Fruit fly (Drosophila melanogaster) whole organism, embryonic: Measurements from ENCODE around the gene GNBP2.

Experiments used
- Aef1 ChIP-seq: fragments of 200-800 bp; sonication (Bioruptor generic); IDR thresholded peaks from 3 replicates; pipeline ENCODE4 v1.3.6; 2022; ENCODE audit warnings: missing biosample characterization, missing genetic modification characterization
- B-H2 ChIP-seq: fragments of 200-800 bp; sonication (Bioruptor generic); optimal IDR thresholded peaks from 2 replicates; lab custom pipeline; 2018; ENCODE audit warnings: missing biosample characterization, mild to moderate bottlenecking, missing genetic modification characterization
- CG10366 ChIP-seq: fragments of 200-800 bp; sonication (Bioruptor generic); IDR thresholded peaks from 2 replicates; pipeline ENCODE4 v1.3.6; 2022; ENCODE audit warnings: missing biosample characterization, missing genetic modification characterization
- CG10431 ChIP-seq: fragments of 200-800 bp; sonication (Bioruptor generic); optimal IDR thresholded peaks from 3 replicates; lab custom pipeline; 2018; ENCODE audit warnings: missing biosample characterization, mild to moderate bottlenecking, missing genetic modification characterization
- CG10543 ChIP-seq: fragments of 200-800 bp; sonication (Bioruptor generic); optimal IDR thresholded peaks from 3 replicates; lab custom pipeline; 2017; ENCODE audit warnings: missing biosample characterization, mild to moderate bottlenecking, missing genetic modification characterization, moderate library complexity
- CG14441 ChIP-seq: fragments of 200-800 bp; sonication (Bioruptor generic); IDR thresholded peaks from 2 replicates; pipeline ENCODE4 v1.3.6; 2022; ENCODE audit warnings: missing biosample characterization, missing genetic modification characterization
- CG14667 ChIP-seq: fragments of 200-800 bp; sonication (Bioruptor generic); IDR thresholded peaks from 2 replicates; pipeline ENCODE4 v1.3.6; 2022; ENCODE audit warnings: missing biosample characterization, missing genetic modification characterization
- CG15514 ChIP-seq: fragments of 200-800 bp; sonication (Bioruptor generic); optimal IDR thresholded peaks from 3 replicates; lab custom pipeline; 2017; ENCODE audit warnings: missing biosample characterization, missing genetic modification characterization, mild to moderate bottlenecking, moderate library complexity, missing genetic modification reagents
- CG31441 ChIP-seq: fragments of 200-800 bp; sonication (Bioruptor generic); IDR thresholded peaks from 2 replicates; pipeline ENCODE4 v1.3.6; 2022; ENCODE audit warnings: missing biosample characterization, missing genetic modification characterization
- CG6689 ChIP-seq: fragments of 200-800 bp; sonication (Bioruptor generic); IDR thresholded peaks from 2 replicates; pipeline ENCODE4 v1.3.6; 2022; ENCODE audit warnings: missing biosample characterization, missing genetic modification characterization
- CG7963 ChIP-seq: fragments of 200-800 bp; sonication (Bioruptor generic); IDR thresholded peaks from 3 replicates; pipeline ENCODE4 v1.3.6; 2022; ENCODE audit warnings: missing biosample characterization, missing genetic modification characterization; ENCODE audit not compliant: partially characterized antibody
- Dll ChIP-seq: fragments of 200-800 bp; sonication (Bioruptor generic); IDR thresholded peaks from 4 replicates; pipeline ENCODE4 v1.3.6; 2022; ENCODE audit warnings: missing biosample characterization, missing genetic modification characterization; ENCODE audit not compliant: partially characterized antibody
- Drgx ChIP-seq: fragments of 200-800 bp; sonication (Bioruptor generic); IDR thresholded peaks from 2 replicates; pipeline ENCODE4 v1.3.6; 2022; ENCODE audit warnings: missing biosample characterization, missing genetic modification characterization
- Ets97D ChIP-seq: fragments of 200-800 bp; sonication (Bioruptor generic); optimal IDR thresholded peaks from 3 replicates; lab custom pipeline; 2016; ENCODE audit warnings: missing biosample characterization, missing genetic modification characterization
- GATAe ChIP-seq: fragments of 200-800 bp; sonication (Bioruptor generic); conservative IDR thresholded peaks from 2 replicates; pipeline ENCODE4 v1.3.6; 2022; ENCODE audit warnings: missing biosample characterization, missing genetic modification characterization
- HLH4C ChIP-seq: fragments of 200-800 bp; sonication (Bioruptor generic); IDR thresholded peaks from 3 replicates; pipeline ENCODE4 v1.3.6; 2022; ENCODE audit warnings: missing biosample characterization, missing genetic modification characterization; ENCODE audit not compliant: partially characterized antibody
- HLH54F ChIP-seq: fragments of 200-800 bp; sonication (Bioruptor generic); optimal IDR thresholded peaks from 3 replicates; lab custom pipeline; 2016; ENCODE audit warnings: missing biosample characterization, missing genetic modification characterization
- HmgZ ChIP-seq: fragments of 200-800 bp; sonication (Bioruptor generic); optimal IDR thresholded peaks from 2 replicates; lab custom pipeline; 2018; ENCODE audit warnings: missing biosample characterization, mild to moderate bottlenecking, missing genetic modification characterization
- Hmr ChIP-seq: fragments of 200-800 bp; sonication (Bioruptor generic); optimal IDR thresholded peaks from 3 replicates; lab custom pipeline; 2017; ENCODE audit warnings: mild to moderate bottlenecking, missing biosample characterization, missing genetic modification reagents, missing genetic modification characterization
- Hr51 ChIP-seq, 2 experiments: fragments of 200-800 bp; sonication (Bioruptor generic); optimal IDR thresholded peaks; 2 replicates in 1 of 2; 3 replicates in 1 of 2; lab custom pipeline; 2016 to 2018; ENCODE audit warnings: missing biosample characterization in 2 of 2, missing genetic modification characterization in 2 of 2, mild to moderate bottlenecking in 1 of 2, moderate library complexity in 1 of 2
- Lim3 ChIP-seq: fragments of 200-800 bp; sonication (Bioruptor generic); IDR thresholded peaks from 2 replicates; pipeline ENCODE4 v1.3.6; 2022; ENCODE audit warnings: missing biosample characterization, missing genetic modification characterization
- NC2α ChIP-seq: fragments of 200-800 bp; sonication (Bioruptor generic); optimal IDR thresholded peaks from 2 replicates; lab custom pipeline; 2016; ENCODE audit warnings: missing biosample characterization, missing genetic modification characterization
- NfI ChIP-seq: fragments of 200-800 bp; sonication (Bioruptor generic); optimal IDR thresholded peaks from 3 replicates; lab custom pipeline; 2018; ENCODE audit warnings: missing biosample characterization, mild to moderate bottlenecking, missing genetic modification characterization, moderate library complexity
- Opbp ChIP-seq: fragments of 200-800 bp; sonication (Bioruptor generic); IDR thresholded peaks from 3 replicates; pipeline ENCODE4 v1.3.6; 2022; ENCODE audit warnings: missing biosample characterization, missing genetic modification characterization; ENCODE audit not compliant: partially characterized antibody
- Ptx1 ChIP-seq: fragments of 200-800 bp; sonication (Bioruptor generic); IDR thresholded peaks from 2 replicates; pipeline ENCODE4 v1.3.6; 2022; ENCODE audit warnings: missing biosample characterization, missing genetic modification characterization
- Sry-δ ChIP-seq: fragments of 200-800 bp; sonication (Bioruptor generic); optimal IDR thresholded peaks from 2 replicates; lab custom pipeline; 2016; ENCODE audit warnings: missing biosample characterization, missing genetic modification characterization
- ase ChIP-seq: fragments of 200-800 bp; sonication (Bioruptor generic); IDR thresholded peaks from 3 replicates; pipeline ENCODE4 v1.3.6; 2022; ENCODE audit warnings: missing biosample characterization, missing genetic modification characterization
- caup ChIP-seq: fragments of 200-800 bp; sonication (Bioruptor generic); optimal IDR thresholded peaks from 3 replicates; lab custom pipeline; 2017; ENCODE audit warnings: missing biosample characterization, mild to moderate bottlenecking, missing genetic modification characterization, moderate library complexity; ENCODE audit not compliant: severe bottlenecking
- chinmo ChIP-seq: fragments of 200-800 bp; sonication (Bioruptor generic); IDR thresholded peaks from 4 replicates; pipeline ENCODE4 v1.3.6; 2022; ENCODE audit warnings: missing biosample characterization, missing genetic modification characterization; ENCODE audit not compliant: partially characterized antibody
- chn ChIP-seq: fragments of 200-800 bp; sonication (Bioruptor generic); optimal IDR thresholded peaks from 2 replicates; lab custom pipeline; 2016; ENCODE audit warnings: missing biosample characterization, missing genetic modification characterization
- cwo ChIP-seq: fragments of 200-800 bp; sonication (Bioruptor generic); optimal IDR thresholded peaks from 3 replicates; lab custom pipeline; 2017; ENCODE audit warnings: missing biosample characterization, missing genetic modification characterization, mild to moderate bottlenecking, moderate library complexity, missing genetic modification reagents
- dati ChIP-seq: fragments of 200-800 bp; sonication (Bioruptor generic); IDR thresholded peaks from 2 replicates; pipeline ENCODE4 v1.3.6; 2022; ENCODE audit warnings: missing biosample characterization, missing genetic modification characterization
- dmrt11E ChIP-seq: fragments of 200-800 bp; sonication (Bioruptor generic); optimal IDR thresholded peaks from 3 replicates; lab custom pipeline; 2018; ENCODE audit warnings: missing biosample characterization, mild to moderate bottlenecking, missing genetic modification characterization, moderate library complexity
- eve ChIP-seq, 2 experiments: fragments of >200 bp; optimal IDR thresholded peaks; 2 replicates each; lab custom pipeline; 2017; ENCODE audit warnings: missing biosample characterization in 2 of 2, missing genetic modification characterization in 2 of 2
- exex ChIP-seq: fragments of 200-800 bp; sonication (Bioruptor generic); optimal IDR thresholded peaks from 4 replicates; lab custom pipeline; 2018; ENCODE audit warnings: missing biosample characterization, mild to moderate bottlenecking, missing genetic modification characterization, moderate library complexity
- gfzf ChIP-seq: fragments of 200-800 bp; sonication (Bioruptor generic); optimal IDR thresholded peaks from 2 replicates; lab custom pipeline; 2016; ENCODE audit warnings: missing biosample characterization, mild to moderate bottlenecking, missing genetic modification characterization, moderate library complexity
- grn ChIP-seq: fragments of 200-800 bp; sonication (Bioruptor generic); optimal IDR thresholded peaks from 3 replicates; lab custom pipeline; 2017; ENCODE audit warnings: missing biosample characterization, missing genetic modification characterization
- hb ChIP-seq: fragments of 200-800 bp; sonication (Bioruptor generic); IDR thresholded peaks from 3 replicates; pipeline ENCODE4 v1.3.6; 2022; ENCODE audit warnings: missing biosample characterization, missing genetic modification characterization; ENCODE audit not compliant: partially characterized antibody
- ken ChIP-seq: fragments of 200-800 bp; sonication (Bioruptor generic); IDR thresholded peaks from 3 replicates; pipeline ENCODE4 v1.3.6; 2022; ENCODE audit warnings: missing biosample characterization, missing genetic modification characterization
- lab ChIP-seq: fragments of 200-800 bp; sonication (Bioruptor generic); optimal IDR thresholded peaks from 3 replicates; lab custom pipeline; 2017; ENCODE audit warnings: missing biosample characterization, missing genetic modification characterization, mild to moderate bottlenecking, moderate library complexity, missing genetic modification reagents
- mirr ChIP-seq: fragments of 200-800 bp; sonication (Bioruptor generic); optimal IDR thresholded peaks from 3 replicates; lab custom pipeline; 2018; ENCODE audit warnings: missing biosample characterization, mild to moderate bottlenecking, missing genetic modification characterization
- schlank ChIP-seq: fragments of 200-800 bp; sonication (Bioruptor generic); optimal IDR thresholded peaks from 2 replicates; lab custom pipeline; 2018; ENCODE audit warnings: missing biosample characterization, mild to moderate bottlenecking, missing genetic modification characterization
- sd ChIP-seq: fragments of 200-800 bp; sonication (Bioruptor generic); optimal IDR thresholded peaks from 3 replicates; lab custom pipeline; 2018; ENCODE audit warnings: missing biosample characterization, mild to moderate bottlenecking, missing genetic modification characterization, moderate library complexity
- sens-2 ChIP-seq: fragments of 200-800 bp; sonication (Bioruptor generic); IDR thresholded peaks from 2 replicates; pipeline ENCODE4 v1.3.6; 2022; ENCODE audit warnings: missing biosample characterization, missing genetic modification characterization
- sug ChIP-seq: fragments of 200-800 bp; optimal IDR thresholded peaks from 2 replicates; lab custom pipeline; 2019; ENCODE audit warnings: missing biosample characterization, mild to moderate bottlenecking, missing genetic modification characterization, moderate library complexity
- tna ChIP-seq: fragments of 200-800 bp; sonication (Bioruptor generic); IDR thresholded peaks from 2 replicates; pipeline ENCODE4 v1.3.6; 2022; ENCODE audit warnings: missing biosample characterization, missing genetic modification characterization; ENCODE audit not compliant: partially characterized antibody
- trh ChIP-seq: fragments of 200-800 bp; sonication (Bioruptor generic); optimal IDR thresholded peaks from 2 replicates; lab custom pipeline; 2016; ENCODE audit warnings: missing biosample characterization, missing genetic modification characterization
- usp ChIP-seq: fragments of >200 bp; optimal IDR thresholded peaks from 2 replicates; lab custom pipeline; 2017; ENCODE audit warnings: missing biosample characterization, missing genetic modification characterization
- wor ChIP-seq: fragments of 200-800 bp; sonication (Bioruptor generic); IDR thresholded peaks from 2 replicates; pipeline ENCODE4 v1.3.6; 2022; ENCODE audit warnings: missing biosample characterization, missing genetic modification characterization
- zfh1 ChIP-seq: fragments of 200-800 bp; sonication (Bioruptor generic); IDR thresholded peaks from 3 replicates; pipeline ENCODE4 v1.3.6; 2022; ENCODE audit warnings: missing biosample characterization, missing genetic modification characterization

GNBP2 gene

DNA sequence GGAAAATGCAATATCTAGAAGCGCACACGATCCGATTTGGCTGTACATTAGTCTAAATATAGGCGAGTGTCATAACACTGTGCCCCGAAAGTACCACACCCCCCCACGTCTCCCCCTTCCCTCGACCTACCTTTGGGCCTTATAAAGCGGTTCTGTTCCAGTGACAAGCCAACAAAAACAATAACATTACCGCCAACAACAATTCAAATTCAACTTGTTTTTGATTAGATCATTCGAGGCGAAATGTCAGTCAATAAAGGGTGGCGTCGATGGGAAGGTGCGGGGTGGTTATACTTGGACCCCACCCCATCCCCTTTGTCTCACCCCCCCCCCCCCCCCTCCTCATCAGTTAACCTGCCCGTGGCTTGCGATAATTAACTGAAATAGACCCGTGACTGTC, 42.1 kb downstream of the GNBP2 start (continued):
- TF ChIP-seq CG10543 (GFP tag; lab: Kevin White, UChicago) (peak; percentile 60), B-H2 (no peak), schlank (tag; lab: Kevin White, UChicago) (no peak), exex (tag; lab: Kevin White, UChicago) (peak; percentile 62), Opbp (GFP tag; lab: Robert Waterston, UW) (no peak), Aef1 (GFP tag; lab: Robert Waterston, UW) (0 out of 3 replicates have a peak, but pooled peaks have one; percentile 24), hb (GFP tag; lab: Robert Waterston, UW) (no peak), Hmr (peak; percentile 0), chinmo (GFP tag; lab: Robert Waterston, UW) (0 out of 4 replicates have a peak, but pooled peaks have one; percentile 28), CG10431 (GFP tag; lab: Kevin White, UChicago) (no peak), ase (GFP tag; lab: Robert Waterston, UW) (no peak), GATAe (GFP tag; lab: Robert Waterston, UW) (0 out of 2 replicates have a peak, but pooled peaks have one; percentile 11), Ptx1 (GFP tag; lab: Robert Waterston, UW) (no peak), HmgZ (tag; lab: Kevin White, UChicago) (peak; percentile 11), grn (GFP tag; lab: Kevin White, UChicago) (peak; percentile 72), HLH4C (GFP tag; lab: Robert Waterston, UW) (no peak), chn (GFP tag; lab: Kevin White, UChicago) (no peak), sd (tag; lab: Kevin White, UChicago) (peak; percentile 27), NfI (GFP tag; lab: Kevin White, UChicago) (no peak), Sry-δ (GFP tag; lab: Kevin White, UChicago) (no peak), trh (no peak), sug (tag; lab: Kevin White, UChicago) (peak; percentile 56), usp (GFP tag; lab: Kevin White, UChicago) (no peak), CG14667 (no peak), Ets97D (no peak), NC2α (no peak), lab (GFP tag; lab: Kevin White, UChicago) (peak; percentile 64), CG15514 (peak; percentile 3), ken (no peak), CG6689 (no peak), caup (GFP tag; lab: Kevin White, UChicago) (peak; percentile 67), mirr (GFP tag; lab: Kevin White, UChicago) (peak; percentile 73), Hr51 (GFP tag; optimal IDR thresholded peaks at IDR 0.05; lab: Kevin White, UChicago) (no peak), CG10366 (no peak), sens-2 (GFP tag; lab: Robert Waterston, UW) (no peak), eve (GFP tag; optimal IDR thresholded peaks at IDR 0.05; lab: Kevin White, UChicago) (no peak), tna (GFP tag; lab: Robert Waterston, UW) (0 out of 2 replicates have a peak, but pooled peaks have one; percentile 10), wor (no peak), CG31441 (GFP tag; lab: Robert Waterston, UW) (no peak), CG14441 (peak; percentile 36; the same call in 1 of the 2 replicates), cwo (GFP tag; lab: Kevin White, UChicago) (peak; percentile 81), dati (GFP tag; lab: Robert Waterston, UW) (no peak), dmrt11E (tag; lab: Kevin White, UChicago) (no peak), CG7963 (GFP tag; lab: Robert Waterston, UW) (no peak), Drgx (GFP tag; lab: Robert Waterston, UW) (no peak), HLH54F (no peak), Lim3 (GFP tag; lab: Robert Waterston, UW) (no peak), Dll (no peak), zfh1 (GFP tag; lab: Robert Waterston, UW) (no peak), gfzf (GFP tag; lab: Kevin White, UChicago) (no peak)
